Worm (Caenorhabditis elegans): Measurements from ENCODE around the gene F35H12.5.

F35H12.5 gene

DNA sequence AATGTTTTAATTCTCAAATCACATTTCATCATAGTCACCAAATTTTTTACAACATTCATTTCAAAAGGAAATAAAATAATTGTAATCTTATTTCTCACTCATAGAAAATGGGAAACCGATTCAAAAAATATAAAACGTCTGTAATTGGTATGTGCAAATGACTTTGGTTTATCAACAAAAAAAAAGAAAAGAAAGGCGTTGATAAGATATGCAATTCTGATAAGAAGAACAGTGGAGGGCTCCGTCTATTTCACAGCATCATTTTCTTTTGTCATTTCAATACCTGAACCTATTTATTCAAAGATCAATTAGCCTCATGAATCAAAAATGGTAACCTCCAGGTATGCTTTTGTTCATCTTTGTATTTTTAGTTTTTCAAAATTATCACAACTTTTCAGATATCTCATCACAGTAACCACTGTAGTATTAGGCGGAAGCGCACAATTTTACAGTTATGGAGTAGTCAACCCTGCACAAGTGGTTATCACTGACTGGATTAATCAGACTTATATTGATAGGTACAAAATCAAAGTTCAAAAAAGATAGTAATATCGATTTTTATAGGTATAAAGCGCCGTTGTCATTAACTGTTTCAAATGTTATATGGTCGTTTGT, 20.2 kb downstream of the F35H12.5 start, which contains the start of gene F53H8.3:
Gene F53H8.3, plus strand, starts transcription at position 275 of the 615 bp plus-strand sequence.
- TF ChIP-seq ces-1 (GFP tag; optimal IDR thresholded peaks at IDR 0.05) (no peak), ztf-11 (tag; optimal IDR thresholded peaks at IDR 0.05) (no peak), madf-5 (GFP tag; IDR thresholded peaks at IDR 0.05) (no peak), unc-130 (GFP tag; optimal IDR thresholded peaks at IDR 0.05) (no peak), zfp-2 (tag; optimal IDR thresholded peaks at IDR 0.05) (no peak), nhr-237 (tag; optimal IDR thresholded peaks at IDR 0.05) (no peak), lir-3 (tag; optimal IDR thresholded peaks at IDR 0.05) (no peak), dve-1 (tag; optimal IDR thresholded peaks at IDR 0.05; ENCODE audit: insufficient read depth) (peak; percentile 50), arid-1 (GFP tag; conservative IDR thresholded peaks at IDR 0.05) (no peak), ceh-44 (GFP tag; IDR thresholded peaks at IDR 0.05) (no peak), daf-16 (GFP tag; optimal IDR thresholded peaks at IDR 0.05) (no peak), daf-16 (tag; optimal IDR thresholded peaks at IDR 0.05) (peak; percentile 73), jun-1 (tag; optimal IDR thresholded peaks at IDR 0.05) (no peak), cey-2 (tag; optimal IDR thresholded peaks at IDR 0.05; ENCODE audit: borderline replicate concordance, insufficient read depth) (no peak), nhr-28 (tag; optimal IDR thresholded peaks at IDR 0.05) (peak; percentile 22), dmd-6 (GFP tag; IDR thresholded peaks at IDR 0.05) (peak; percentile 6; the same call in 1 of the 2 replicates), Y48G9A.11 (GFP tag; IDR thresholded peaks at IDR 0.05) (no peak), nhr-76 (tag; optimal IDR thresholded peaks at IDR 0.05) (no peak), hlh-11 (tag; optimal IDR thresholded peaks at IDR 0.05) (peak; percentile 24), spr-1 (tag; optimal IDR thresholded peaks at IDR 0.05) (no peak), pqm-1 (tag; optimal IDR thresholded peaks at IDR 0.05) (peak; percentile 85), set-16 (GFP tag; IDR thresholded peaks at IDR 0.05) (no peak), lin-38 (GFP tag; IDR thresholded peaks at IDR 0.05) (no peak), mdl-1 (tag; optimal IDR thresholded peaks at IDR 0.05) (no peak), ZK337.2 (GFP tag; IDR thresholded peaks at IDR 0.05) (no peak), T26A8.4 (GFP tag; IDR thresholded peaks at IDR 0.05) (no peak), snpc-1.2 (GFP tag; IDR thresholded peaks at IDR 0.05) (no peak), mxl-2 (GFP tag; conservative IDR thresholded peaks at IDR 0.05) (no peak)

DNA sequence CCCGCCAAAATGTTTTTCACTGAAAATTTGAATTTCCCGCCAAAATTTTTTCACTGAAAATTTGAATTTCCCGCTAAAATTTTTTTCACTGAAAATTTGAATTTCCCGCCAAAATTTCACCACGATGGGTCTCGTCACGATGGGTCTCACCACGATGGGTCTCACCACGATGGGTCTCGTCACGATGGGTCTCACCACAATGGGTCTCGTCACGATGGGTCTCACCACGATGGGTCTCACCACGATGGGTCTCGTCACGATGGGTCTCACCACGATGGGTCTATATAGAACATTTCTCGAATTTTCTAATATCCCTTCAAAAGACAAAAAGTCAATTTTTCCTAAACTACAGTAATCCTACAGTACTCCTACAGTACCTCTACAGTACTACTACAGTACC, 25.5 kb downstream of the F35H12.5 start:
- TF ChIP-seq dmd-8 (GFP tag; IDR thresholded peaks at IDR 0.05) (peak; percentile 58; the same call in 1 of the 2 replicates), tra-1 (GFP tag; IDR thresholded peaks at IDR 0.05) (0 out of 2 replicates have a peak, but pooled peaks have one; percentile 42), lim-7 (GFP tag; IDR thresholded peaks at IDR 0.05) (peak; percentile 32; the same call in 1 of the 2 replicates), F44E2.7 (GFP tag; IDR thresholded peaks at IDR 0.05) (peak; percentile 78; the same call in 1 of the 2 replicates), set-16 (GFP tag; IDR thresholded peaks at IDR 0.05) (peak; percentile 44; the same call in 1 of the 2 replicates)

- TF ChIP-seq hlh-11 (tag; optimal IDR thresholded peaks at IDR 0.05) (peak; percentile 76), zfp-3 (GFP tag; conservative IDR thresholded peaks at IDR 0.05) (no peak), lin-15B (tag; optimal IDR thresholded peaks at IDR 0.05) (no peak), ztf-11 (tag; optimal IDR thresholded peaks at IDR 0.05) (no peak), dve-1 (tag; optimal IDR thresholded peaks at IDR 0.05; ENCODE audit: insufficient read depth) (peak; percentile 77), arid-1 (GFP tag; conservative IDR thresholded peaks at IDR 0.05) (no peak), nhr-77 (tag; optimal IDR thresholded peaks at IDR 0.05) (peak; percentile 3), F26F4.8 (GFP tag; conservative IDR thresholded peaks at IDR 0.05) (no peak), nhr-48 (tag; optimal IDR thresholded peaks at IDR 0.05) (no peak), R02D3.7 (tag; optimal IDR thresholded peaks at IDR 0.05) (no peak), ceh-62 (tag; optimal IDR thresholded peaks at IDR 0.05) (no peak), Y105C5A.15 (GFP tag; IDR thresholded peaks at IDR 0.05) (no peak), cey-2 (tag; optimal IDR thresholded peaks at IDR 0.05; ENCODE audit: borderline replicate concordance, insufficient read depth) (no peak), sdz-12 (GFP tag; optimal IDR thresholded peaks at IDR 0.05) (no peak), zip-11 (GFP tag; IDR thresholded peaks at IDR 0.05) (no peak), ceh-32 (tag; optimal IDR thresholded peaks at IDR 0.05; ENCODE audit: poor library complexity) (no peak), lin-13 (GFP tag; optimal IDR thresholded peaks at IDR 0.05) (no peak), dpl-1 (GFP tag; optimal IDR thresholded peaks at IDR 0.05) (no peak), nhr-25 (tag; optimal IDR thresholded peaks at IDR 0.05; ENCODE audit: borderline replicate concordance, insufficient read depth) (no peak), nhr-237 (tag; optimal IDR thresholded peaks at IDR 0.05) (no peak), nhr-42 (GFP tag; IDR thresholded peaks at IDR 0.05) (0 out of 2 replicates have a peak, but pooled peaks have one; percentile 29), ama-1 (optimal IDR thresholded peaks at IDR 0.05) (no peak)
Measured at ce11 chrX:945669-946068, 27.5 kb downstream of the F35H12.5 start.

Data from whole organism, L4 larva.